Fruit fly (Drosophila melanogaster) whole organism, embryonic: ENCODE measurements around the gene Gr93a.

Source experiments
- CG10267 ChIP-seq: fragments of 200-800 bp; sonication (Bioruptor generic); optimal IDR thresholded peaks from 2 replicates; lab custom pipeline; 2018; ENCODE audit warnings: missing biosample characterization, mild to moderate bottlenecking, missing genetic modification characterization, moderate library complexity
- CG12071 ChIP-seq: fragments of 200-800 bp; sonication (Bioruptor generic); optimal IDR thresholded peaks from 3 replicates; lab custom pipeline; 2018; ENCODE audit warnings: missing biosample characterization, mild to moderate bottlenecking, missing genetic modification characterization
- CG12659 ChIP-seq: fragments of 200-800 bp; sonication (Bioruptor generic); optimal IDR thresholded peaks from 3 replicates; lab custom pipeline; 2017; ENCODE audit warnings: mild to moderate bottlenecking, missing biosample characterization, missing genetic modification reagents, missing genetic modification characterization
- CG13296 ChIP-seq: fragments of 200-800 bp; sonication (Bioruptor generic); optimal IDR thresholded peaks from 3 replicates; lab custom pipeline; 2018; ENCODE audit warnings: missing biosample characterization, mild to moderate bottlenecking, missing genetic modification characterization
- CG13424 ChIP-seq: fragments of 200-800 bp; sonication (Bioruptor generic); optimal IDR thresholded peaks from 2 replicates; lab custom pipeline; 2019; ENCODE audit warnings: missing biosample characterization, mild to moderate bottlenecking, missing genetic modification characterization, moderate library complexity
- CG1603 ChIP-seq: fragments of 200-800 bp; sonication (Bioruptor generic); optimal IDR thresholded peaks from 2 replicates; lab custom pipeline; 2019; ENCODE audit warnings: missing biosample characterization, mild to moderate bottlenecking, missing genetic modification characterization, moderate library complexity
- CG1647 ChIP-seq: fragments of 200-800 bp; sonication (Bioruptor generic); optimal IDR thresholded peaks from 3 replicates; lab custom pipeline; 2016; ENCODE audit warnings: missing biosample characterization, missing genetic modification characterization
- CG2116 ChIP-seq: fragments of 200-800 bp; sonication (Bioruptor generic); optimal IDR thresholded peaks from 3 replicates; lab custom pipeline; 2018; ENCODE audit warnings: missing biosample characterization, mild to moderate bottlenecking, missing genetic modification characterization
- CG2199 ChIP-seq: fragments of 200-800 bp; sonication (Bioruptor generic); IDR thresholded peaks from 3 replicates; pipeline ENCODE4 v1.3.6; 2022; ENCODE audit warnings: missing biosample characterization, missing genetic modification characterization
- CG2712 ChIP-seq: fragments of 200-800 bp; optimal IDR thresholded peaks from 3 replicates; lab custom pipeline; 2019; ENCODE audit warnings: missing biosample characterization, mild to moderate bottlenecking, missing genetic modification characterization, moderate library complexity
- CG3281 ChIP-seq: fragments of 200-800 bp; sonication (Bioruptor generic); optimal IDR thresholded peaks from 3 replicates; lab custom pipeline; 2017; ENCODE audit warnings: missing biosample characterization, mild to moderate bottlenecking, missing genetic modification characterization
- CG34422 ChIP-seq: fragments of 200-800 bp; sonication (Bioruptor generic); IDR thresholded peaks from 3 replicates; pipeline ENCODE4 v1.3.6; 2022; ENCODE audit warnings: missing biosample characterization, missing genetic modification characterization
- CG4424 ChIP-seq: fragments of 200-800 bp; sonication (Bioruptor generic); optimal IDR thresholded peaks from 3 replicates; lab custom pipeline; 2016; ENCODE audit warnings: missing biosample characterization, missing genetic modification characterization
- CG9797 ChIP-seq: fragments of 200-800 bp; sonication (Bioruptor generic); optimal IDR thresholded peaks from 3 replicates; lab custom pipeline; 2018; ENCODE audit warnings: missing biosample characterization, mild to moderate bottlenecking, missing genetic modification characterization
- CG9932 ChIP-seq: fragments of 200-800 bp; sonication (Bioruptor generic); IDR thresholded peaks from 2 replicates; pipeline ENCODE4 v1.3.6; 2022; ENCODE audit warnings: missing biosample characterization, missing genetic modification characterization
- CoRest ChIP-seq: fragments of 200-800 bp; sonication (Bioruptor generic); optimal IDR thresholded peaks from 3 replicates; lab custom pipeline; 2018; ENCODE audit warnings: missing biosample characterization, mild to moderate bottlenecking, missing genetic modification characterization, moderate library complexity
- Dek ChIP-seq: fragments of 200-800 bp; sonication (Bioruptor generic); optimal IDR thresholded peaks from 3 replicates; lab custom pipeline; 2019; ENCODE audit warnings: missing biosample characterization, mild to moderate bottlenecking, missing genetic modification characterization, moderate library complexity
- Dip2 ChIP-seq: fragments of 200-800 bp; sonication (Bioruptor generic); IDR thresholded peaks from 2 replicates; pipeline ENCODE4 v1.3.6; 2022; ENCODE audit warnings: missing biosample characterization, missing genetic modification characterization
- E2f1 ChIP-seq: fragments of 200-800 bp; sonication (Bioruptor generic); IDR thresholded peaks from 2 replicates; pipeline ENCODE4 v1.3.6; 2022; ENCODE audit warnings: missing biosample characterization, missing genetic modification characterization
- E2f2 ChIP-seq: fragments of 200-800 bp; sonication (Bioruptor generic); IDR thresholded peaks from 2 replicates; pipeline ENCODE4 v1.3.6; 2022; ENCODE audit warnings: missing biosample characterization, missing genetic modification characterization
- Ets97D ChIP-seq: fragments of 200-800 bp; sonication (Bioruptor generic); optimal IDR thresholded peaks from 3 replicates; lab custom pipeline; 2016; ENCODE audit warnings: missing biosample characterization, missing genetic modification characterization
- Fer3 ChIP-seq: fragments of 200-800 bp; sonication (Bioruptor generic); optimal IDR thresholded peaks from 2 replicates; lab custom pipeline; 2018; ENCODE audit warnings: missing biosample characterization, mild to moderate bottlenecking, missing genetic modification characterization, moderate library complexity
- H2.0 ChIP-seq: fragments of 200-800 bp; sonication (Bioruptor generic); IDR thresholded peaks from 2 replicates; pipeline ENCODE4 v1.3.6; 2022; ENCODE audit warnings: missing biosample characterization, missing genetic modification characterization
- HHEX ChIP-seq: fragments of 200-800 bp; sonication (Bioruptor generic); optimal IDR thresholded peaks from 3 replicates; lab custom pipeline; 2017; ENCODE audit warnings: missing biosample characterization, mild to moderate bottlenecking, missing genetic modification characterization, missing genetic modification reagents
- Jarid2 ChIP-seq: fragments of 200-800 bp; sonication (Bioruptor generic); optimal IDR thresholded peaks from 3 replicates; lab custom pipeline; 2017; ENCODE audit warnings: mild to moderate bottlenecking, missing biosample characterization, missing genetic modification reagents, missing genetic modification characterization
- Med ChIP-seq: fragments of 200-800 bp; sonication (Bioruptor generic); peaks from one replicate; lab custom pipeline; 2016; ENCODE audit warnings: missing biosample characterization, missing genetic modification characterization, mild to moderate bottlenecking, inconsistent platforms, moderate library complexity
- Meics ChIP-seq: fragments of 200-800 bp; sonication (Bioruptor generic); optimal IDR thresholded peaks from 2 replicates; lab custom pipeline; 2017; ENCODE audit warnings: missing biosample characterization, mild to moderate bottlenecking, missing genetic modification characterization
- Myb ChIP-seq: fragments of 200-800 bp; sonication (Bioruptor generic); optimal IDR thresholded peaks from 2 replicates; lab custom pipeline; 2016; ENCODE audit warnings: missing biosample characterization, missing genetic modification characterization
- Trl ChIP-seq, 3 experiments: fragments of >200 bp in 2 of 3; fragments of 200-800 bp in 1 of 3; sonication (Bioruptor generic) in 1 of 3; optimal IDR thresholded peaks; 2 replicates in 1 of 3; 3 replicates in 2 of 3; lab custom pipeline; 2016 to 2017; ENCODE audit warnings: missing biosample characterization in 1 of 3, missing genetic modification characterization in 1 of 3
- Xbp1 ChIP-seq: fragments of 200-800 bp; sonication (Bioruptor generic); optimal IDR thresholded peaks from 3 replicates; lab custom pipeline; 2016; ENCODE audit warnings: missing biosample characterization, mild to moderate bottlenecking, missing genetic modification characterization
- YL-1 ChIP-seq: fragments of 200-800 bp; sonication (Bioruptor generic); optimal IDR thresholded peaks from 3 replicates; lab custom pipeline; 2017; ENCODE audit warnings: missing biosample characterization, mild to moderate bottlenecking, missing genetic modification characterization
- al ChIP-seq: fragments of 200-800 bp; sonication (Bioruptor generic); IDR thresholded peaks from 2 replicates; pipeline ENCODE4 v1.3.6; 2022; ENCODE audit warnings: missing biosample characterization, missing genetic modification characterization
- dysf ChIP-seq: fragments of 200-800 bp; sonication (Bioruptor generic); IDR thresholded peaks from 3 replicates; pipeline ENCODE4 v1.3.6; 2022; ENCODE audit warnings: missing biosample characterization, missing genetic modification characterization
- exex ChIP-seq: fragments of 200-800 bp; sonication (Bioruptor generic); optimal IDR thresholded peaks from 4 replicates; lab custom pipeline; 2018; ENCODE audit warnings: missing biosample characterization, mild to moderate bottlenecking, missing genetic modification characterization, moderate library complexity
- hkb ChIP-seq, 2 experiments: fragments of 200-800 bp in 1 of 2; fragments of >200 bp in 1 of 2; sonication (Bioruptor generic) in 1 of 2; IDR thresholded peaks in 1 of 2; optimal IDR thresholded peaks in 1 of 2; 2 replicates each; pipeline versions ENCODE4 v1.3.6 to Lab custom; 2017 to 2022; ENCODE audit warnings: missing biosample characterization in 1 of 2, missing genetic modification characterization in 1 of 2
- insv ChIP-seq, 2 experiments: fragments of 200-800 bp; sonication (Bioruptor generic); optimal IDR thresholded peaks; 3 replicates each; lab custom pipeline; 2016 to 2018; ENCODE audit warnings: missing biosample characterization in 2 of 2, missing genetic modification characterization in 2 of 2
- jing ChIP-seq: fragments of 200-800 bp; sonication (Bioruptor generic); optimal IDR thresholded peaks from 2 replicates; lab custom pipeline; 2018; ENCODE audit warnings: missing biosample characterization, mild to moderate bottlenecking, missing genetic modification characterization
- nmo ChIP-seq: fragments of 200-800 bp; sonication (Bioruptor generic); optimal IDR thresholded peaks from 2 replicates; lab custom pipeline; 2018; ENCODE audit warnings: missing biosample characterization, mild to moderate bottlenecking, missing genetic modification characterization, moderate library complexity
- pfk ChIP-seq: fragments of 200-800 bp; sonication (Bioruptor generic); optimal IDR thresholded peaks from 2 replicates; lab custom pipeline; 2018; ENCODE audit warnings: missing biosample characterization, mild to moderate bottlenecking, missing genetic modification characterization, moderate library complexity
- pnt ChIP-seq: fragments of 200-800 bp; sonication (Bioruptor generic); optimal IDR thresholded peaks from 3 replicates; lab custom pipeline; 2016; ENCODE audit warnings: missing biosample characterization, missing genetic modification characterization
- prd ChIP-seq, 3 experiments: fragments of >200 bp in 2 of 3; fragments of 200-800 bp in 1 of 3; sonication (Bioruptor generic) in 1 of 3; optimal IDR thresholded peaks in 2 of 3; IDR thresholded peaks in 1 of 3; 2 replicates in 2 of 3; 3 replicates in 1 of 3; pipeline versions ENCODE4 v1.3.6 to Lab custom; 2017 to 2022; ENCODE audit warnings: missing biosample characterization in 1 of 3, missing genetic modification characterization in 1 of 3
- shn ChIP-seq: fragments of 200-800 bp; sonication (Bioruptor generic); optimal IDR thresholded peaks from 3 replicates; lab custom pipeline; 2016; ENCODE audit warnings: missing biosample characterization, missing genetic modification characterization
- stwl ChIP-seq: fragments of 200-800 bp; sonication (Bioruptor generic); optimal IDR thresholded peaks from 3 replicates; lab custom pipeline; 2018; ENCODE audit warnings: missing biosample characterization, mild to moderate bottlenecking, missing genetic modification characterization, moderate library complexity
- tna ChIP-seq: fragments of 200-800 bp; sonication (Bioruptor generic); IDR thresholded peaks from 2 replicates; pipeline ENCODE4 v1.3.6; 2022; ENCODE audit warnings: missing biosample characterization, missing genetic modification characterization; ENCODE audit not compliant: partially characterized antibody
- zfh2 ChIP-seq: fragments of 200-800 bp; sonication (Bioruptor generic); optimal IDR thresholded peaks from 2 replicates; lab custom pipeline; 2016; ENCODE audit warnings: missing biosample characterization, missing genetic modification characterization

Gr93a gene

DNA sequence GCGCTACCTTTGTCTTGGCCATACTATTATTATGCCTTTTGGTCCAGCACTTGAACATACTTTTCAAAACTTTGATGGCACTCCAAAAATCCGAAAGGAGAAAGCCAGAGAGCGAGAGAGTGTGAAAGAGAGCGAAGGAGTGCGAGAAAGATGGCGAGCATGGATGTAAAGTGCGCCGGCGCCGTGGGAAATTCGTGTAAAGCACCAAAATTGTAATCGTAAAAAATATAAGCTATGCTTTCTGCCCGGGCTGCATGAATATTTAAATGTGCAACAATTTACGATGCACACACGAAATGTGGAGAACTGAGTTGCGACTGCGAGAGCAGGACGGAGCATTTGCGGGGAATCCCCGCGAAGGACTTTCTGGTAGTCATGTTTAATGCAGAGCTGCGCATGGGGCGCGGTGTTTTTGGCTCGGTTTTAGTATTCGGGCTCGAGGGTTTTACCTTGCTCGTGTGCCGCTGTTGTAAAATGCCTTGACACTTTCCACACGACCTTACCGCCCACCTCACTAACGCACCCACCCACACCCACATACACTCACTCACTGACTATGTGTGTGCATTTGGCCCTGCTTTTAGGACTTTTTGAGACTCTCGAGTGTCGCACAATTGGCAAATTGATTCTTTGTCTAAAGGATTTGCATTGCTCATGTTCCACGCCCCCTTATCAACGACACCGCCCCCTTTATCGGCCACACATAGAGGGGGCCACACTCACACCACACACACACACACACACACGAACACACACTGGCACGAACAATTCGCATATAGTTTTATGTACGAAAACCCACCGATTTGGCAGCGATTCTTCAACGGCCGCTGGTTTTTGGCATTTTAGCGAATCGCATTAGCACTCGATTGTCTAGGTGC lies 10.4 kb upstream of the Gr93a start (continued):
- TF ChIP-seq Dip2 (GFP tag; lab: Robert Waterston, UW): peak; percentile 89
- TF ChIP-seq CG3281 (GFP tag; lab: Kevin White, UChicago): no peak
- no peak for TF ChIP-seq CoRest (tag; lab: Kevin White, UChicago)

- TF ChIP-seq CG34422 (GFP tag; lab: Robert Waterston, UW) (no peak), CG13424 (tag; lab: Kevin White, UChicago) (peak; percentile 15), tna (no peak), CG2712 (peak; percentile 14), hkb (optimal IDR thresholded peaks at IDR 0.05; lab: Kevin White, UChicago) (peak; percentile 57), hkb (GFP tag; IDR thresholded peaks at IDR 0.05; lab: Robert Waterston, UW) (no peak), CG9797 (GFP tag; lab: Kevin White, UChicago) (peak; percentile 85), pnt (GFP tag; lab: Kevin White, UChicago) (no peak), exex (no peak), Xbp1 (GFP tag; lab: Kevin White, UChicago) (peak; percentile 30), Ets97D (GFP tag; lab: Kevin White, UChicago) (peak; percentile 57), al (GFP tag; lab: Robert Waterston, UW) (no peak), Meics (no peak), nmo (GFP tag; lab: Kevin White, UChicago) (peak; percentile 63), E2f1 (GFP tag; lab: Robert Waterston, UW) (no peak), dysf (no peak), CG9932 (0 out of 2 replicates have a peak, but pooled peaks have one; percentile 29), CG1647 (GFP tag; lab: Kevin White, UChicago) (no peak), CG12071 (GFP tag; lab: Kevin White, UChicago) (no peak), insv (GFP tag; optimal IDR thresholded peaks at IDR 0.05; lab: Kevin White, UChicago) (peak in 1 of 2 experiments; percentile 12), pfk (GFP tag; lab: Kevin White, UChicago) (no peak), zfh2 (GFP tag; lab: Kevin White, UChicago) (peak; percentile 21), CG4424 (no peak), jing (GFP tag; lab: Kevin White, UChicago) (no peak), stwl (tag; lab: Kevin White, UChicago) (peak; percentile 52), Jarid2 (GFP tag; lab: Kevin White, UChicago) (peak; percentile 43), CG1603 (peak; percentile 38), Trl (optimal IDR thresholded peaks at IDR 0.05; lab: Kevin White, UChicago) (no peak), Trl (GFP tag; optimal IDR thresholded peaks at IDR 0.05; lab: Kevin White, UChicago) (no peak), YL-1 (GFP tag; lab: Kevin White, UChicago) (no peak), CG13296 (GFP tag; lab: Kevin White, UChicago) (no peak), Myb (GFP tag; lab: Kevin White, UChicago) (no peak), HHEX (GFP tag; lab: Kevin White, UChicago) (no peak), H2.0 (GFP tag; lab: Robert Waterston, UW) (no peak), E2f2 (GFP tag; lab: Robert Waterston, UW) (peak; percentile 90), CG2116 (peak; percentile 5), Fer3 (tag; lab: Kevin White, UChicago) (no peak), prd (optimal IDR thresholded peaks at IDR 0.05; lab: Kevin White, UChicago) (no peak), prd (GFP tag; IDR thresholded peaks at IDR 0.05; lab: Robert Waterston, UW) (0 out of 3 replicates have a peak, but pooled peaks have one; percentile 19), Med (GFP tag; lab: Kevin White, UChicago) (peak; percentile 75), shn (no peak), CG2199 (GFP tag; lab: Robert Waterston, UW) (no peak), Dek (peak; percentile 17), CG10267 (tag; lab: Kevin White, UChicago) (peak; percentile 17), CG12659 (GFP tag; lab: Kevin White, UChicago) (peak; percentile 43)
Observed at dm6 chr3R:21822562-21822933, 9.8 kb upstream of the Gr93a start, which contains the start of gene CASK. Gene CASK, minus strand, starts transcription at chr3R:21822674.
